Worm (Caenorhabditis elegans) whole organism, L4/young adult: Measurements from ENCODE around the gene msp-81.

Experiments
- W03F9.2 ChIP-seq: fragments of 150-350 bp; optimal IDR thresholded peaks from 2 replicates; lab custom pipeline; 2014; ENCODE audit warnings: missing biosample characterization, missing genetic modification characterization
- dao-5 ChIP-seq: sonication (generic microtip); optimal IDR thresholded peaks from 2 replicates; lab custom pipeline; 2016; ENCODE audit warnings: missing genotype, missing genetic modification characterization, moderate library complexity, missing compliant biosample characterization
- him-1 ChIP-seq: sonication (generic microtip); optimal IDR thresholded peaks from 2 replicates; lab custom pipeline; 2016; ENCODE audit warnings: missing genotype, missing genetic modification reagents, missing genetic modification characterization, missing compliant biosample characterization

Gene msp-81

DNA sequence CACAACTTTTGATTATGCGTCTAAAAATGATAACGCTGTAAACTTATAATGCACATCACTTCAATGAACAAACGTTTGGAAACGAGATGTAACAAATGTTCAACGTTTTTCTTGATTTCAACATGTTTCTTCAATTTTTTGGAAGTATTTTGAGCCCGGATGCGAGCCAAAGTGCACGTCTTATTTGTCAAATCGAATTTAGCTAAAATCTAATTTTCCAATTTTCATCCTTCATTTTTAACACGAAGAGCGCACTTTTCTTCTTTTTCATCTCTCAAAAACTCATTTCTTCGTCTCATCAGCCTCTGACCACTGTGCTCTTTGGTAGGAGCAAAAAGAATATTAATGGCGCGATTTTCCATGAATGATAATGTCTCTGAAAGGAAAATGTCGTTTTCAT is 37.9 kb downstream of the msp-81 start:
- TF ChIP-seq dao-5 (no peak), W03F9.2 (tag; lab: Kevin White, UChicago) (no peak), him-1 (no peak)

DNA sequence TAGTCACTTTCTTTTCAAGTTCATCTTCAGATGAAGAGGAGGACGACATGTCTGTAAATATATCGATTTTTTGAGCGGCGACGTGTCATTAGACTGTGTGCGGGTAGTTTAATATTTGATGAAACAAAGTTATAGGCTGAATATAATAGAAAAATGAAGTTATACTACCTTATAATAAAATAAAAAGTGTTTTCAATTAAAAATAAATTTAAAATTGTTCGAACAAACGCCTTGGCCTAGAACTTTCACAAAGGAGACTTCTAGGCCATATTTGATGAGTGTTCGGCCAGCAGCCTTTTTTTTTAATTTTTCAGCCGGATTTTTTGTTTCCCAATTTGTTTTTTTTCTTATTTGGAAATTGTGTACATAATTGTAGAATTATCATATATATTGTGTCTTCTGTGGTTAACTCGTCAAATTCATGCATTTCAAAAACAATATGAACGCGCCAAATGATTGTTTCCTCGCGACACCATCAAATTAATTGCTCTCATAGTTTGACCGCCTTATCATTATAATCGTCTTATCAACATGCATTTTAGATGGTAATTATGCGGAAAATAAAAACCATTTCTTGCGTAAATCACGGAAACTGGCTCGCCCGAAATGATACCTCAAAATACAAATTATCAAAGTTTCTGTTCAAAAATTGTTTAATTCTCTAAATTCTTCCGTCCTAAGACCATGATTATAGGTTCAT is 38.8 kb downstream of the msp-81 start, which contains the start of gene T13F2.2:
Gene T13F2.2, minus strand, starts transcription at position 51 of the 700 bp plus-strand sequence.
- TF ChIP-seq him-1 (no peak), dao-5 (no peak), W03F9.2 (tag; lab: Kevin White, UChicago) (no peak)

DNA sequence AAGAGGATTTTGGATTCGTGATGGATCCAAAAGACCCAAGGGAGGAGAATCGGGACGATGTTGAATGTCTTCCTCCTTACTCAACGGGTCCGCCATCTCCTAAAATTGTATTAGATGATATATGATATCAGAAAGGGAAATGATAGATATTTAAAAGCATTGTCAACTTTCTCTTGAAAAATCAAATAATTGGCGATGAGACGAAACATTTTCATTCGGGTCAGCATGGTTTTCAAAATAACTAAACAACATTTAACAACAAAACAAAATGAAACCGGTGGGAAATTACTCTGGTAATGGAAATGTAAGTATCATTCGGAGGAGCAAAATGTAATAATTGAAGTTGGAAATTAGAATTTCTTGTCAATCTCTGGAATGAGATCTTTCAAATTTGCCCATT is 39.7 kb downstream of the msp-81 start, which contains the start of gene pis-1:
Gene pis-1, minus strand, starts transcription at position 101 of the 400 bp plus-strand sequence.
- TF ChIP-seq him-1: no peak
- TF ChIP-seq W03F9.2 (tag; lab: Kevin White, UChicago): no peak
- TF ChIP-seq dao-5: no peak

DNA sequence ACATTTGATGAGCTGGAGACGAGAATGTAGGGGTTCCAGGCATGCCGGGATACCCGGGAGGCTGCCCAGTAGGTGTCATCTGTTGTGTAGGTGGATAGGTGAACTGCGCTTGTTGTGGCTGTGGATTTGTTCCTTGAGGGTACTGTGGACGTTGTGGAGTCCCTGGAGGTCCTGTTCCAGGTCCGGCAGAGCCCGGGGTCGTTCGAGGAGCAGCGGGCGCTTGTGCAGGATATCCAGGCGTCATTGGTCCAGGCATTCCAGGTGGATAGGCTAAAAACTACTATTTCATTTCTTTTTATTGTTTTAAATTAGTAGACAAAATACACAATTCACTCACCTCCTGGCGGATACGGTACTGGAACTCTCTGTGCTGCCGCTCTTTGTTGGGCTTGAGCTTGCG is 41.0 kb downstream of the msp-81 start:
- TF ChIP-seq dao-5: no peak
- no peak for TF ChIP-seq him-1
- no peak for TF ChIP-seq W03F9.2 (tag; lab: Kevin White, UChicago)

DNA sequence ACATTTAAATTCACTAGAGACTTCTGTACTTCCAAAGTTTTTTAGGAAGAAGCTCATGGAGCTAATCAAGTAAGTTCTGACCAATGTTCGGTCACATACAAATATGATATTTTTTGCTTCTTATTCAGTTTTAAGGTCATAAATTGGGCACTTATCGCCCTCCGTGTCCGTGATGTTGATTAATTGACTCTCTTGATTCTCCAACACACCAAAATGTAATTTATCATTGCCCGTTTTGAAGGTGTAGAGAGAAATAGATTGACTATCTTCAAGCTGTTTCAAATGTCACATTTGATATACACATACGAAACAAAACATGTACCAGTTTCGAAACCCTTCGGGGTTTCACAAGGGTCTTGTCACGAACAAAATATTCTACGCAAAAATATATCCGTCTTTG is 45.5 kb downstream of the msp-81 start:
- TF ChIP-seq W03F9.2 (tag; lab: Kevin White, UChicago): no peak
- TF ChIP-seq him-1: no peak
- TF ChIP-seq dao-5: no peak

DNA sequence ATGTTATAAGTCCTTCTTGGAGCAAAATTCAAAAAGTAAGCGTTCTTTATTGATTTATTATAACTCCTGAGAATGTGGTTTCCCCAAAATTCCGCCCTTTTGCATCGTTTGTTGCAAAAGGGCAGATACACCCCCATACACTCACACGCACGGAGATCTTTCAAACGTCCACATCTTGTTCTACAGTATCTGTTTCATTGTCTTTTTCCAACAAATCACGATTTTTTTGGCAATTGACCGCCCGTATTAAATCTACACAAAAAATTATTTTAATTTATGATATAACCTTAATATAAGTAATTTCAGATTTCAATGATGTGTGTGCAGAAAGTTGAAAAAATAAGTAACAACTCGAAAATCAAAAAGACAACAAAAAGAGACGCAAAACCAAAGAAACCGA is 46.7 kb downstream of the msp-81 start, which contains the start of gene T13F2.4:
Gene T13F2.4, plus strand, starts transcription at position 301 of the 400 bp plus-strand sequence.
- TF ChIP-seq him-1: no peak
- TF ChIP-seq W03F9.2 (tag; lab: Kevin White, UChicago): no peak
- TF ChIP-seq dao-5: no peak
